Fruit fly (Drosophila melanogaster) whole organism, prepupa: ENCODE results near the gene Prosbeta2.

ENCODE experiments used
- CG1621 ChIP-seq: fragments of 200-800 bp; sonication (Bioruptor generic); optimal IDR thresholded peaks from 3 replicates; lab custom pipeline; 2018; ENCODE audit warnings: missing biosample characterization, mild to moderate bottlenecking, missing genetic modification characterization
- CG6276 ChIP-seq: fragments of 200-800 bp; sonication (Bioruptor generic); optimal IDR thresholded peaks from 2 replicates; lab custom pipeline; 2017; ENCODE audit warnings: missing biosample characterization, mild to moderate bottlenecking, missing genetic modification characterization
- Hr4 ChIP-seq: fragments of 200-800 bp; sonication (Bioruptor generic); optimal IDR thresholded peaks from 3 replicates; lab custom pipeline; 2016; ENCODE audit warnings: missing biosample characterization, missing genetic modification characterization
- Lpt ChIP-seq: fragments of 200-800 bp; sonication (Bioruptor generic); optimal IDR thresholded peaks from 3 replicates; lab custom pipeline; 2016; ENCODE audit warnings: missing biosample characterization, missing genetic modification characterization
- Sox15 ChIP-seq: fragments of 200-800 bp; sonication (Bioruptor generic); optimal IDR thresholded peaks from 3 replicates; lab custom pipeline; 2016; ENCODE audit warnings: missing biosample characterization, missing genetic modification characterization
- lz ChIP-seq: fragments of 200-800 bp; sonication (Bioruptor generic); optimal IDR thresholded peaks from 3 replicates; lab custom pipeline; 2016; ENCODE audit warnings: missing biosample characterization, missing genetic modification characterization
- net ChIP-seq: fragments of 200-800 bp; sonication (Bioruptor generic); optimal IDR thresholded peaks from 3 replicates; lab custom pipeline; 2016; ENCODE audit warnings: missing biosample characterization, missing genetic modification characterization

DNA sequence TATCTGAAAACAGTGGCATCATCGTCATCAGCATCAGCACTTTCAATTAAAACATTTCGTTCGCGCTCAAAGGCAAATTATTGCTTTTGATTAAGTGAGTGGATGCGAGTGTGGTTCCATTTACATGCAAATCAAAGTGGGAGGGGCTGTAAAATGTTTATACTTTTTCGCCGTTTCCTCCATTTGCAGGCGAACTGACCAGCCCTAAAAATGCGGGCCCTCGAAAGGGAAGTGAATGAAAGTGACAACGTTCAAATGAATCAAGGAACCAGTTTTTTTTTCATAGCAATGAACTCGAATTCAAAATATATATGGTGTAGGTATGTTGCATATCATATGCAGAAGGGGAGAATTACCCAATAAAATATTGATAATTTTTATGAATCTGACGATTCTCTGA is 10.8 kb downstream of the Prosbeta2 start:
- TF ChIP-seq Sox15 (no peak), lz (no peak), CG1621 (tag; lab: Kevin White, UChicago) (no peak), Lpt (GFP tag; lab: Kevin White, UChicago) (no peak), Hr4 (GFP tag; lab: Kevin White, UChicago) (no peak), CG6276 (GFP tag; lab: Kevin White, UChicago) (no peak), net (GFP tag; lab: Kevin White, UChicago) (no peak)
